Fruit fly (Drosophila melanogaster) whole organism, embryonic: Measurements from ENCODE around the gene Ac13E.
A peak's percentile ranks its signal among the peaks of the same experiment; 100 is the strongest.

Experiments used
- Abd-B ChIP-seq: fragments of 200-800 bp; sonication (Bioruptor generic); optimal IDR thresholded peaks from 2 replicates; lab custom pipeline; 2018; ENCODE audit warnings: missing biosample characterization, mild to moderate bottlenecking, missing genetic modification characterization, moderate library complexity
- Asciz ChIP-seq: fragments of 200-800 bp; sonication (Bioruptor generic); optimal IDR thresholded peaks from 2 replicates; lab custom pipeline; 2017; ENCODE audit warnings: missing biosample characterization, mild to moderate bottlenecking, missing genetic modification characterization, missing genetic modification reagents
- CG10321 ChIP-seq: fragments of 200-800 bp; sonication (Bioruptor generic); IDR thresholded peaks from 2 replicates; pipeline ENCODE4 v1.3.6; 2022; ENCODE audit warnings: missing biosample characterization, missing genetic modification characterization
- CG10565 ChIP-seq: fragments of 200-800 bp; sonication (Bioruptor generic); optimal IDR thresholded peaks from 3 replicates; lab custom pipeline; 2016; ENCODE audit warnings: missing biosample characterization, mild to moderate bottlenecking, missing genetic modification characterization
- CG10959 ChIP-seq: fragments of 200-800 bp; sonication (Bioruptor generic); IDR thresholded peaks from 2 replicates; pipeline ENCODE4 v1.3.6; 2022; ENCODE audit warnings: missing biosample characterization, missing genetic modification characterization
- CG12659 ChIP-seq: fragments of 200-800 bp; sonication (Bioruptor generic); optimal IDR thresholded peaks from 3 replicates; lab custom pipeline; 2017; ENCODE audit warnings: mild to moderate bottlenecking, missing biosample characterization, missing genetic modification reagents, missing genetic modification characterization
- CG13287 ChIP-seq: fragments of 200-800 bp; sonication (Bioruptor generic); IDR thresholded peaks from 2 replicates; pipeline ENCODE4 v1.3.6; 2022; ENCODE audit warnings: missing biosample characterization, missing genetic modification characterization; ENCODE audit not compliant: partially characterized antibody
- CG13424 ChIP-seq: fragments of 200-800 bp; sonication (Bioruptor generic); optimal IDR thresholded peaks from 2 replicates; lab custom pipeline; 2019; ENCODE audit warnings: missing biosample characterization, mild to moderate bottlenecking, missing genetic modification characterization, moderate library complexity
- CG14050 ChIP-seq: fragments of 200-800 bp; sonication (Bioruptor generic); IDR thresholded peaks from 3 replicates; pipeline ENCODE4 v1.3.6; 2022; ENCODE audit warnings: missing biosample characterization, missing genetic modification characterization
- CG14860 ChIP-seq: fragments of 200-800 bp; sonication (Bioruptor generic); IDR thresholded peaks from 3 replicates; pipeline ENCODE4 v1.3.6; 2022; ENCODE audit warnings: missing biosample characterization, missing genetic modification characterization; ENCODE audit not compliant: partially characterized antibody
- CG14965 ChIP-seq: fragments of 200-800 bp; sonication (Bioruptor generic); optimal IDR thresholded peaks from 2 replicates; lab custom pipeline; 2016; ENCODE audit warnings: missing biosample characterization, missing genetic modification characterization, borderline replicate concordance
- CG15011 ChIP-seq: fragments of 200-800 bp; sonication (Bioruptor generic); optimal IDR thresholded peaks from 3 replicates; lab custom pipeline; 2018; ENCODE audit warnings: missing biosample characterization, mild to moderate bottlenecking, missing genetic modification characterization
- CG15073 ChIP-seq: fragments of 200-800 bp; sonication (Bioruptor generic); optimal IDR thresholded peaks from 2 replicates; lab custom pipeline; 2016; ENCODE audit warnings: missing biosample characterization, missing genetic modification characterization
- CG15696 ChIP-seq: fragments of 200-800 bp; sonication (Bioruptor generic); optimal IDR thresholded peaks from 2 replicates; lab custom pipeline; 2019; ENCODE audit warnings: missing biosample characterization, mild to moderate bottlenecking, missing genetic modification characterization, moderate library complexity
- CG3163 ChIP-seq: fragments of 200-800 bp; sonication (Bioruptor generic); optimal IDR thresholded peaks from 3 replicates; lab custom pipeline; 2016; ENCODE audit warnings: missing biosample characterization, missing genetic modification characterization
- CG5953 ChIP-seq: fragments of 200-800 bp; sonication (Bioruptor generic); IDR thresholded peaks from 2 replicates; pipeline ENCODE4 v1.3.6; 2022; ENCODE audit warnings: missing biosample characterization, missing genetic modification characterization
- CG6813 ChIP-seq: fragments of 200-800 bp; sonication (Bioruptor generic); optimal IDR thresholded peaks from 2 replicates; lab custom pipeline; 2017; ENCODE audit warnings: missing biosample characterization, missing genetic modification characterization, mild to moderate bottlenecking, moderate library complexity, missing genetic modification reagents
- CG7963 ChIP-seq: fragments of 200-800 bp; sonication (Bioruptor generic); IDR thresholded peaks from 3 replicates; pipeline ENCODE4 v1.3.6; 2022; ENCODE audit warnings: missing biosample characterization, missing genetic modification characterization; ENCODE audit not compliant: partially characterized antibody
- CG8388 ChIP-seq: fragments of 200-800 bp; sonication (Bioruptor generic); optimal IDR thresholded peaks from 2 replicates; lab custom pipeline; 2019; ENCODE audit warnings: missing biosample characterization, mild to moderate bottlenecking, missing genetic modification characterization, moderate library complexity
- CG8765 ChIP-seq: fragments of 200-800 bp; sonication (Bioruptor generic); IDR thresholded peaks from 2 replicates; pipeline ENCODE4 v1.3.6; 2022; ENCODE audit warnings: missing biosample characterization, missing genetic modification characterization
- CG9817 ChIP-seq: fragments of 200-800 bp; sonication (Bioruptor generic); optimal IDR thresholded peaks from 2 replicates; lab custom pipeline; 2018; ENCODE audit warnings: missing biosample characterization, mild to moderate bottlenecking, missing genetic modification characterization, moderate library complexity
- Dek ChIP-seq: fragments of 200-800 bp; sonication (Bioruptor generic); optimal IDR thresholded peaks from 3 replicates; lab custom pipeline; 2019; ENCODE audit warnings: missing biosample characterization, mild to moderate bottlenecking, missing genetic modification characterization, moderate library complexity
- Elba2 ChIP-seq: fragments of 200-800 bp; sonication (Bioruptor generic); optimal IDR thresholded peaks from 3 replicates; lab custom pipeline; 2016; ENCODE audit warnings: missing biosample characterization, missing genetic modification characterization
- Ets65A ChIP-seq: fragments of 200-800 bp; sonication (Bioruptor generic); peaks from one replicate; lab custom pipeline; 2016; ENCODE audit warnings: missing biosample characterization, missing genetic modification characterization
- GATAe ChIP-seq: fragments of 200-800 bp; sonication (Bioruptor generic); conservative IDR thresholded peaks from 2 replicates; pipeline ENCODE4 v1.3.6; 2022; ENCODE audit warnings: missing biosample characterization, missing genetic modification characterization
- Myb ChIP-seq: fragments of 200-800 bp; sonication (Bioruptor generic); optimal IDR thresholded peaks from 2 replicates; lab custom pipeline; 2016; ENCODE audit warnings: missing biosample characterization, missing genetic modification characterization
- Nf-YB ChIP-seq: fragments of 200-800 bp; sonication (Bioruptor generic); optimal IDR thresholded peaks from 3 replicates; lab custom pipeline; 2019; ENCODE audit warnings: missing biosample characterization, mild to moderate bottlenecking, missing genetic modification characterization, moderate library complexity
- Oaz ChIP-seq: fragments of 200-800 bp; sonication (Bioruptor generic); IDR thresholded peaks from 2 replicates; pipeline ENCODE4 v1.3.6; 2022; ENCODE audit warnings: missing biosample characterization, missing genetic modification characterization
- Poxn ChIP-seq: fragments of 200-800 bp; sonication (Bioruptor generic); IDR thresholded peaks from 2 replicates; pipeline ENCODE4 v1.3.6; 2022; ENCODE audit warnings: missing biosample characterization, missing genetic modification characterization
- Tbp ChIP-seq: fragments of >200 bp; optimal IDR thresholded peaks from 2 replicates; lab custom pipeline; 2018; ENCODE audit warnings: missing biosample characterization, missing genetic modification characterization
- Usf ChIP-seq: fragments of 200-800 bp; sonication (Bioruptor generic); optimal IDR thresholded peaks from 2 replicates; lab custom pipeline; 2017; ENCODE audit warnings: missing genotype, missing biosample characterization, missing genetic modification characterization
- Vsx1 ChIP-seq: fragments of 200-800 bp; sonication (Bioruptor generic); optimal IDR thresholded peaks from 2 replicates; lab custom pipeline; 2017; ENCODE audit warnings: missing biosample characterization, mild to moderate bottlenecking, missing genetic modification characterization, missing genetic modification reagents
- amos ChIP-seq: fragments of 200-800 bp; sonication (Bioruptor generic); IDR thresholded peaks from 2 replicates; pipeline ENCODE4 v1.3.6; 2022; ENCODE audit warnings: missing biosample characterization, missing genetic modification characterization; ENCODE audit not compliant: partially characterized antibody
- ash1 ChIP-seq: fragments of 200-800 bp; sonication (Bioruptor generic); optimal IDR thresholded peaks from 2 replicates; lab custom pipeline; 2018; ENCODE audit warnings: missing biosample characterization, mild to moderate bottlenecking, missing genetic modification characterization
- bsh ChIP-seq, 2 experiments: fragments of 200-800 bp; sonication (Bioruptor generic); optimal IDR thresholded peaks; 2 replicates each; lab custom pipeline; 2017 to 2018; ENCODE audit warnings: mild to moderate bottlenecking in 2 of 2, missing biosample characterization in 2 of 2, missing genetic modification characterization in 2 of 2, moderate library complexity in 1 of 2
- grau ChIP-seq: fragments of 200-800 bp; optimal IDR thresholded peaks from 3 replicates; lab custom pipeline; 2019; ENCODE audit warnings: missing biosample characterization, mild to moderate bottlenecking, missing genetic modification characterization, moderate library complexity
- grn ChIP-seq: fragments of 200-800 bp; sonication (Bioruptor generic); optimal IDR thresholded peaks from 3 replicates; lab custom pipeline; 2017; ENCODE audit warnings: missing biosample characterization, missing genetic modification characterization
- gt ChIP-seq: fragments of 200-800 bp; sonication (Bioruptor generic); IDR thresholded peaks from 2 replicates; pipeline ENCODE4 v1.3.6; 2022; ENCODE audit warnings: missing biosample characterization, missing genetic modification characterization
- ind ChIP-seq: fragments of 200-800 bp; sonication (Bioruptor generic); optimal IDR thresholded peaks from 3 replicates; lab custom pipeline; 2016; ENCODE audit warnings: missing biosample characterization, missing genetic modification characterization
- lmd ChIP-seq: fragments of 200-800 bp; sonication (Bioruptor generic); IDR thresholded peaks from 2 replicates; pipeline ENCODE4 v1.3.6; 2022; ENCODE audit warnings: missing biosample characterization, missing genetic modification characterization
- nau ChIP-seq: fragments of 200-800 bp; sonication (Bioruptor generic); optimal IDR thresholded peaks from 3 replicates; lab custom pipeline; 2017; ENCODE audit warnings: missing biosample characterization, mild to moderate bottlenecking, missing genetic modification characterization, missing genetic modification reagents
- nmo ChIP-seq: fragments of 200-800 bp; sonication (Bioruptor generic); optimal IDR thresholded peaks from 2 replicates; lab custom pipeline; 2018; ENCODE audit warnings: missing biosample characterization, mild to moderate bottlenecking, missing genetic modification characterization, moderate library complexity
- odd ChIP-seq: fragments of 200-800 bp; sonication (Bioruptor generic); optimal IDR thresholded peaks from 2 replicates; lab custom pipeline; 2017; ENCODE audit warnings: missing biosample characterization, mild to moderate bottlenecking, missing genetic modification characterization
- org-1 ChIP-seq: fragments of 200-800 bp; sonication (Bioruptor generic); optimal IDR thresholded peaks from 2 replicates; lab custom pipeline; 2017; ENCODE audit warnings: missing biosample characterization, missing genetic modification characterization
- pfk ChIP-seq: fragments of 200-800 bp; sonication (Bioruptor generic); optimal IDR thresholded peaks from 2 replicates; lab custom pipeline; 2018; ENCODE audit warnings: missing biosample characterization, mild to moderate bottlenecking, missing genetic modification characterization, moderate library complexity
- seq ChIP-seq: fragments of 200-800 bp; sonication (Bioruptor generic); IDR thresholded peaks from 2 replicates; pipeline ENCODE4 v1.3.6; 2022; ENCODE audit warnings: missing biosample characterization, missing genetic modification characterization
- sna ChIP-seq: fragments of 200-800 bp; sonication (Bioruptor generic); IDR thresholded peaks from 2 replicates; pipeline ENCODE4 v1.3.6; 2022; ENCODE audit warnings: missing biosample characterization, missing genetic modification characterization; ENCODE audit not compliant: partially characterized antibody
- tio ChIP-seq: fragments of 200-800 bp; sonication (Bioruptor generic); optimal IDR thresholded peaks from 2 replicates; lab custom pipeline; 2017; ENCODE audit warnings: missing biosample characterization, missing genetic modification characterization, inconsistent platforms
- trh ChIP-seq: fragments of 200-800 bp; sonication (Bioruptor generic); optimal IDR thresholded peaks from 2 replicates; lab custom pipeline; 2016; ENCODE audit warnings: missing biosample characterization, missing genetic modification characterization

Ac13E gene

DNA sequence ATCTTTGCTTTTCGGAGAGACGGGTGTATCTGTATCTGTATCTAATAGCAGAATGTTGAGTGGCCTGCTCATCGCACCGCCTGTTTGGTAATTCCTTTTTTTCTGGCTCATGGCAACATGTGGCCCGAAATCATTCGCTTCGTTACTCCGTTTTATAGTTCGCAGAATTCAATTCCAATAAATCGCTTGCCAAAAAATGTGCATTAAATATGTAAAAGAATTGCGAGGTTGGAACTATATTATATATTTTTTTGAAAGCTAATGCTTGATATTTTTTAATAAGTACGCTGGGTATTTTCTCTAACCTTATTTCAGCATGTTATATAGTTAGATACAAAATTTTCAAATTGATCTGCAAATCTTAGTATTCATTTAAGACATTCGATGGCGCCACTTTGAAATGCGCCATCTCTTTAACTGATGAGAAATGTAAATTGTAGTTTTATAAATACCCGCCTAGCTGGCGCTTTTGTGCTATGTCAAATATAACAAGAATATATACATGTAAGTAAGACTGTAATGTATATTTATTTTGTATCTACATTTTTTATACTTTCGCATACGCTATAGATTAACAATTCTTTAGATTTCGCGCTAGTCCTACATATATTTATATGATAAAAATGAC is 40.3 kb upstream of the Ac13E start (continued):
- TF ChIP-seq CG13424 (tag; lab: Kevin White, UChicago): no peak
- no peak for TF ChIP-seq Myb
- no peak for TF ChIP-seq seq (GFP tag; lab: Robert Waterston, UW)
- peak; percentile 5 for TF ChIP-seq ind (GFP tag; lab: Kevin White, UChicago)
- TF ChIP-seq CG10959 (GFP tag; lab: Robert Waterston, UW): peak; percentile 34; the same call in 1 of the 2 replicates
- TF ChIP-seq CG14050: no peak
- no peak for TF ChIP-seq Oaz
- TF ChIP-seq nmo (GFP tag; lab: Kevin White, UChicago): no peak
- TF ChIP-seq CG10565 (GFP tag; lab: Kevin White, UChicago): no peak
- no peak for TF ChIP-seq odd (GFP tag; lab: Kevin White, UChicago)
- TF ChIP-seq Asciz (GFP tag; lab: Kevin White, UChicago): no peak
- TF ChIP-seq org-1: no peak
- TF ChIP-seq CG15011 (GFP tag; lab: Kevin White, UChicago): no peak
- no peak for TF ChIP-seq ash1 (GFP tag; lab: Kevin White, UChicago)
- no peak for TF ChIP-seq grn (GFP tag; lab: Kevin White, UChicago)
- peak; percentile 49 for TF ChIP-seq CG9817 (tag; lab: Kevin White, UChicago)
- TF ChIP-seq Vsx1 (GFP tag; lab: Kevin White, UChicago): peak; percentile 8
- TF ChIP-seq tio: no peak
- TF ChIP-seq CG14860: no peak
- no peak for TF ChIP-seq CG6813 (GFP tag; lab: Kevin White, UChicago)
- TF ChIP-seq nau (GFP tag; lab: Kevin White, UChicago): no peak
- TF ChIP-seq CG15073 (GFP tag; lab: Kevin White, UChicago): no peak
- no peak for TF ChIP-seq trh
- peak; percentile 77 for TF ChIP-seq amos (GFP tag; lab: Robert Waterston, UW)
- TF ChIP-seq bsh (GFP tag; optimal IDR thresholded peaks at IDR 0.05; lab: Kevin White, UChicago): peak in 1 of 2 experiments; percentile 2
- peak; percentile 27; the same call in 1 of the 2 replicates for TF ChIP-seq CG13287 (GFP tag; lab: Robert Waterston, UW)
- peak; percentile 56; the same call in 1 of the 2 replicates for TF ChIP-seq lmd
- TF ChIP-seq Dek: no peak
- TF ChIP-seq CG10321 (GFP tag; lab: Robert Waterston, UW): no peak
- no peak for TF ChIP-seq Nf-YB
- TF ChIP-seq CG14965: no peak
- no peak for TF ChIP-seq GATAe (GFP tag; lab: Robert Waterston, UW)
- no peak for TF ChIP-seq Usf
- no peak for TF ChIP-seq CG8388 (GFP tag; lab: Kevin White, UChicago)
- peak; percentile 26 for TF ChIP-seq grau (tag; lab: Kevin White, UChicago)
- no peak for TF ChIP-seq Poxn (GFP tag; lab: Robert Waterston, UW)
- TF ChIP-seq gt (GFP tag; lab: Robert Waterston, UW): no peak
- TF ChIP-seq CG3163 (GFP tag; lab: Kevin White, UChicago): no peak
- TF ChIP-seq sna: no peak
- TF ChIP-seq Ets65A (GFP tag; lab: Kevin White, UChicago): peak; percentile 69
- no peak; the same call in 1 of the 2 replicates for TF ChIP-seq CG8765
- TF ChIP-seq CG5953 (GFP tag; lab: Robert Waterston, UW): 0 out of 2 replicates have a peak, but pooled peaks have one; percentile 22
- no peak for TF ChIP-seq CG12659 (GFP tag; lab: Kevin White, UChicago)
- TF ChIP-seq Abd-B (GFP tag; lab: Kevin White, UChicago): no peak
- no peak for TF ChIP-seq Elba2 (GFP tag; lab: Kevin White, UChicago)
- TF ChIP-seq Tbp: no peak
- TF ChIP-seq CG7963 (GFP tag; lab: Robert Waterston, UW): no peak
- TF ChIP-seq CG15696 (tag; lab: Kevin White, UChicago): peak; percentile 60
- TF ChIP-seq pfk (GFP tag; lab: Kevin White, UChicago): no peak
